Fruit fly (Drosophila melanogaster): Measurements from ENCODE around the gene Acp62F.

The Acp62F gene

DNA sequence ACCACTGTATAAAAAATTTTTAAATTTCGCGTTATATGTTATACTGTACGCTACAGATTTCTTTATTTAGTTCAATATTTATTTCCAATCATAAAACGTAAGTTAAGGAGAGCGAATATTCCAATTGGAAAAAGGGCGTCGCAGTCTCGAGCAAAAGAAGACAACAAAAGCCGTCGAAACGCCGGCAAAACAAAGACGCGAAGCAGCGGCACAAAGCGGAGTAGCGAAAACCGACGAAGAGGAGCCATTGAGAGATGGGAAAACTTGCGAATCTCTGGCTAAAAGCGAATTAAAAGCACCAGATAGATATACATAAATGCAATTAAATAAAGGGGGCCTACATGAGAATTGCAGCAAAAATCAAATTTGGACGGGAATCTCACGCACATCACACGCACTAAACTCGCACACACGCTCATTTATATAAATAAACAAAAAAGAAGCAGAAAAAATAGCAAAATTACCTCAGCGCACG lies 26.3 kb downstream of the Acp62F start:
- no peak for TF ChIP-seq CG8478 (optimal IDR thresholded peaks at IDR 0.05)
- no peak for TF ChIP-seq CTCF (optimal IDR thresholded peaks at IDR 0.05)

DNA sequence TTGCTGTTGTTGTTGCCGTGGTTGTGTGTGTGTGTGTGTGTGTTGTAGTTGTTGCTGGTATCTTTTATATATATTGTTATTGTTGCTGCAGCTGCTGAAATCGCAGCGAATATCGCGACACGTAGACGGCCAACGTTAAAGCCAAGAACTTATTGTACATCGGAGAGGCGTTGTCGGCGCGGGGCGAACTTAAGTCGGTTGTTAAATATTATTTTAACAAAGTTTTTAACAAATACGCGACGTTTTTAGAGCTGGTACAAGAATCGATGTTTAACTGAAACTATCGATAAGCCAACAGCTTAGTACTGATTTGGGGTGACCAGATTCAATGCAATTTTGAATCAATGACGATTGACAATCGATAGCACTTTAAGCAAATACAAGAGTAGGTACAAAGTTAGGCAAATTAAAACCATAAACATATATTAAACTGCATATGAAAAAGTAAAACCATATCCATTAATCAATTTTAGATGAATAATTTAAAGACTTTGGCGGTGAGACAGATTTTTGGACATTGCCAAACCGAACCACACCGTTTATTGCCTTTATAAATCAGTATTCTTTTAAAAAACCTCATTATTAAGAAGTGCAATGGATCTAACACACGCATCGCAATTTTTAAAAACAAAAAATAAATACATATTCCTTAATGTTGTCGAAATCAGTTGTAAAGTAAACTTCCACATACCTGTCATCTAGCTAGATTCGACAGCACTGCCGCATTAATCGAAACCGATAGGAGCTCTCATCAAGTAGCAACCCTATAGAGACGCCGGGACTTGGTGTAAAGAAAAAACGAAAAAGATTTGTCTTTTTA lies 26.9 kb downstream of the Acp62F start, which contains the start of the genes Mrtf and Non2:
Mrtf (minus strand) TSS at position 268 of the 820 bp plus-strand sequence.
Non2 (plus strand) TSS at position 731 of the 820 bp plus-strand sequence.
- TF ChIP-seq CG8478 (optimal IDR thresholded peaks at IDR 0.05) (no peak), CTCF (optimal IDR thresholded peaks at IDR 0.05) (no peak)

DNA sequence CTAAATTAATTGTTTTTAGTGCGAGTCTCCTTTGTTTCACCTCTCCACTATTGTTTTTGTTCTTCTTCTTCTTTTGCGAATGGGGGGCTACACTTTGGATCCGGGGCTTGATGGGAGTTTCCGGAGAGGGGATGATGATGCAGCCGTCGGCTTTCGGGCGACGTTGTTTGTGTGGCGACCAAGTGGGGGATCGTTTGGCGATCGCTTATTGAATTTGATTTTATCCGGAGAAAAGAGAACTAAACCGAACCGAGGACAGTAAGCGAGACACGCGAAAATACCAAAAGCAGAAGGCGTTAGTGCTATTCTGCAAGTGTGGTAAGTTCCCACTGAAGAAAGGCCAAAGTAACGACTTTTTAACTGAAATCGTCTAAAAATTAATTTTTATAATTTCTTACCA lies 32.5 kb downstream of the Acp62F start, which contains the start of gene AhcyL1:
AhcyL1 (minus strand) TSS at position 281 of the 400 bp plus-strand sequence.
- no peak for TF ChIP-seq CG8478 (optimal IDR thresholded peaks at IDR 0.05)
- TF ChIP-seq CTCF (optimal IDR thresholded peaks at IDR 0.05): no peak

DNA sequence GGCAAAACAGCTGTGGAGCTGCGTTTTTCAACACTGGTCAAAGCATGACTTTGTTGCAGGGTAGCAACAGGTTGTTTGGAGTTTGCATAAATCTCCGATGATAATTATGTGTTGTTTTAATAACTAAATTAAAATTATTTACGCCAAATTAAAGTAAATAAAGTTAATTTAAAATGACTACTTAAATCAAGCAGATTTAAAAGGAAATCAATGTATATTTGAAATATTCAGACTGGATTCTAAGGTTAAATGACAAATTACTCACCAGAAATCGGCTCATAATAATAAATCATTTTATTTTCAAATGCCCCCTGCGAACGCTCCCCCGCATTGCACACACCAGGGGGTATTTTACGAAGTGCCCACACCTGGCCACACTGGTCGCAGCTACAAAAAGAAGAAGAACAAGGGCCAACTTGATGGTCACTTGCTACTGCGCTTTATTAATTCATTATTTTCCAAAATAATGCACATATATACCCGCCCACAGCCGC lies 34.5 kb downstream of the Acp62F start, which contains the start of the genes CG12093 and Atg2:
CG12093 (minus strand) TSS at position 40 of the 494 bp plus-strand sequence.
Atg2 (plus strand) TSS at position 371 of the 494 bp plus-strand sequence.
- TF ChIP-seq CG8478 (optimal IDR thresholded peaks at IDR 0.05) (no peak), CTCF (optimal IDR thresholded peaks at IDR 0.05) (no peak)

DNA sequence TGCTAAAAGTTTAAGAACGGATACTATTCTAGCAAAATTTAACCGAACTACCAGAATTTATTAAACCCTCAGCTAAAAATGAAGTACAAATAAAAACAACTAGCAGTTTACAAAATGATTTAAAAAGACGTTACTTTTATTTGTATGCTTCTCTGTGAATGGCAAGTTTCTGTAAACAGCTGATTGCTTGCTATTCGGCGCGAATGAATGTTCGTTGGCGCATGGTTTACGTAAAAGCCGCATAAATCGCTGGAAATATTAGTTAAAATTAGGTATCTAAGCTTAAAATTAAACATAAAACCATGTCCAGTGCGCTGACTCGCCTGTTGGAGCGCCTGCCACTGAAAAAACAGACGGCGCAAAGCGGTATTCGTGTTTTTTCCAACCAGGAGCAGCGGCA lies 41.2 kb downstream of the Acp62F start, which contains the start of gene mRpS35:
mRpS35 (plus strand) TSS at position 189 of the 400 bp plus-strand sequence.
- no peak for TF ChIP-seq CTCF (optimal IDR thresholded peaks at IDR 0.05)
- no peak for TF ChIP-seq CG8478 (optimal IDR thresholded peaks at IDR 0.05)

DNA sequence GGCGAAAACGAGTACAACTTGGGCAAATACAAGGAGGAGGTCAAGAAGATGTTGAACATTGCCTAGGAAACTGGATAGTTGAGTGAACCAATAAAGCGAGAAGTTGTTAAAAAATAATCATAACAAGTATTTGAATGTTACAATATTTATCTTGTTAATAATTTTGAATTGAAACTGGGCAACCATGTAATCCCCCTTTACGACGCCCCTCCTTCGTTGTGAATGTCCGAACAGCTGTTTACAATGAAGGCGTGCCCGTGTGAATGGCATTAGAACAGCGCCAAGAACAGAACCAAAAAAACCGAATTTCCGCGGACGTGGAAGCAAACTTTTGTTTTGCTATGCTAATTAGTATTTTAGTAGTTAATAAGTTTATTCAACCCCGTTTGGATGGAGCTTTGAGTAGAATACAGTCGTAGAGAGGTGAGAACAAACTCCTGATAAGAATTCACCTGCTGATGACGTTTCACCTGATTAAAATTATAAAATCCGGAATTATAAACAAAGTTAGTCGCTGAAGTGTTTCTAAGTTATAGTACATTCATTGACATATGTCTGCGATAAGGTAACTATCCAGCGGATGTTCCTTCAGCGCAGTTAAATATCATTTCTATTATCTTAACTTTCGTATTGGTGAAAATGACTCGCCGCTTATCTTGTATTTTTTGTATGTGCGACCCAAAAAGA lies 42.6 kb downstream of the Acp62F start, which contains the start of gene Pgant6:
Pgant6 (plus strand) TSS at position 265 of the 687 bp plus-strand sequence.
- TF ChIP-seq CTCF (optimal IDR thresholded peaks at IDR 0.05) (no peak), CG8478 (optimal IDR thresholded peaks at IDR 0.05) (no peak)

DNA sequence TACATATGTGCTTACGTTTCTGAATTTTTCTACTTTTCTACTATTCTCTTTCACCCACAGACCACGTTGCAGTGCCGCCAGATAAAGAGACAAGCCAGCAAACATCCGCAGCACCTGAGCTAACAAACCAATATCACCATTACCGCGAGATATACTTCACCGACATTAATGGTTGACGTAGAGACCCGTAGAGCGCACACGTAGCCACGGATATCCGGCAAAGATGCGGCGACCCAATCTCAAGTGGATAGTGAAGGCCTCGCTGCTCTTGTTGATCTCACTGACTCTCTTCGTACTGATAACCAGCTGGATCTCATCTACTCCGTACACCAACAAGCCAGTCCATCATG lies 43.1 kb downstream of the Acp62F start:
- TF ChIP-seq CTCF (optimal IDR thresholded peaks at IDR 0.05) (no peak), CG8478 (optimal IDR thresholded peaks at IDR 0.05) (no peak)

DNA sequence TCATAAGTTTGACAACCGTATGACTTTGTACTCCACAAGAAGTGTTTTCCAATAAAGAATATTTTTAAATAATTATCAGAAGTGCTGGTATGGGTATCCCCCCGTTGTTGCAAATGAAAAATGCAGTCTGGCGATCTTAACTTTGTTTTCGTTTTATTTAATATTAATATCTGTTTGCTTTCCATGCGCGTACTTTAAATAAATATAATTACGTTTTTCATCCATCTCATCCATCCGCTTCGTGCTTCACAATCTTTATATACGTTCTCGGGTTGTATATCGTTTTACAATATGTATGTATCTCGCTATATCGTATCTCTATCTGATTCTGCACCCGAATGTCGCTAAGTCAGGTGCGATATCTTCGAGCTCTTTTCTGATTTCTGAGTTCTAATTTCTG lies 46.4 kb downstream of the Acp62F start:
- TF ChIP-seq CTCF (optimal IDR thresholded peaks at IDR 0.05) (no peak), CG8478 (optimal IDR thresholded peaks at IDR 0.05) (no peak)
